Worm (Caenorhabditis elegans) whole organism, L1 larva: Measurements from ENCODE around the gene rle-1.
A peak's percentile ranks its signal among the peaks of the same experiment; 100 is the strongest.

Experiments
- alr-1 ChIP-seq: fragments of 200-800 bp; sonication (Bioruptor generic); optimal IDR thresholded peaks from 2 replicates; lab custom pipeline; 2018; ENCODE audit warnings: borderline replicate concordance, mild to moderate bottlenecking, missing genetic modification characterization, missing compliant biosample characterization
- efl-1 ChIP-seq, 4 experiments: fragments of 150-350 bp; optimal IDR thresholded peaks in 3 of 4; peaks in 1 of 4; 1 replicate in 1 of 4; 2 replicates in 3 of 4; lab custom pipeline; 2014; ENCODE audit warnings: missing biosample characterization in 2 of 4, missing genetic modification characterization in 2 of 4, missing genetic modification reagents in 2 of 4
- fkh-10 ChIP-seq: sonication (generic microtip); optimal IDR thresholded peaks from 2 replicates; lab custom pipeline; 2017; ENCODE audit warnings: missing biosample characterization, missing genetic modification reagents, missing genetic modification characterization
- lin-13 ChIP-seq: fragments of 150-350 bp; optimal IDR thresholded peaks from 2 replicates; lab custom pipeline; 2014; ENCODE audit warnings: missing biosample characterization, missing genetic modification reagents, missing genetic modification characterization
- lin-14 ChIP-seq: fragments of 200-800 bp; sonication (Bioruptor generic); optimal IDR thresholded peaks from 2 replicates; lab custom pipeline; 2018; ENCODE audit warnings: mild to moderate bottlenecking, missing genetic modification characterization, moderate library complexity, missing compliant biosample characterization
- lin-15B ChIP-seq: fragments of 150-350 bp; sonication (generic microtip); optimal IDR thresholded peaks from 3 replicates; lab custom pipeline; 2014; ENCODE audit warnings: missing biosample characterization, missing genetic modification characterization
- lir-3 ChIP-seq: sonication (generic microtip); optimal IDR thresholded peaks from 2 replicates; lab custom pipeline; 2016; ENCODE audit warnings: mild to moderate bottlenecking, missing genetic modification characterization, moderate library complexity, missing compliant biosample characterization; ENCODE audit not compliant: poor library complexity
- nhr-76 ChIP-seq: sonication (generic microtip); optimal IDR thresholded peaks from 2 replicates; lab custom pipeline; 2017; ENCODE audit warnings: missing biosample characterization, missing genetic modification characterization
- pag-3 ChIP-seq: sonication (generic microtip); optimal IDR thresholded peaks from 2 replicates; lab custom pipeline; 2017; ENCODE audit warnings: missing genetic modification characterization, mild to moderate bottlenecking, missing compliant biosample characterization, antibody characterized with exemption, borderline replicate concordance; ENCODE audit not compliant: insufficient read depth
- snpc-4 ChIP-seq: fragments of 150-350 bp; optimal IDR thresholded peaks from 2 replicates; lab custom pipeline; 2014; ENCODE audit warnings: missing biosample characterization, missing genetic modification characterization
- unc-130 ChIP-seq: fragments of 150-350 bp; optimal IDR thresholded peaks from 2 replicates; lab custom pipeline; 2017; ENCODE audit warnings: missing biosample characterization, missing genetic modification characterization, inconsistent platforms
- ztf-11 ChIP-seq, 2 experiments: sonication (generic microtip); optimal IDR thresholded peaks; 2 replicates each; lab custom pipeline; 2016 to 2017; ENCODE audit warnings: missing genetic modification characterization in 2 of 2, missing biosample characterization in 1 of 2, missing compliant biosample characterization in 1 of 2

DNA sequence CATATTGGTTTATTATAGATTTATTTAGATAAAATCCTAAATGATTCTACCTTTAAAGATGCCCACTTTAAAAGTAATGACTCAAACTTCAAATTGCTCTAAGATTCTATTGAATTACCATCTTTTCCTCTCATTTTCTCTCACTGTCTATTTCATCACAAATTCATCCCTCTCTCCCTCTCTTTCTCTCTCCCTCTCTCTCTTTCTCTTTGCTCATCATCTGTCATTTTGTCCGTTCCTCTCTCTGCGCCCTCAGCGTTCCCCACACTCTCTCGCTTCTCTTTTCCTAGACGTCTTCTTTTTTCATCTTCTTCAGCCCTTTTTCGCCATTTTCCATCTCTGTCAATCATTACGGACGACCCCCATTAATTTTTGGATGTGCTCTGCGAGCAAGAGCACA is 30.9 kb upstream of the rle-1 start:
- TF ChIP-seq nhr-76 (no peak), efl-1 (optimal IDR thresholded peaks at IDR 0.05; lab: Kevin White, UChicago) (peak; percentile 57 to 73), efl-1 (GFP tag; optimal IDR thresholded peaks at IDR 0.05 in 1 of 2; lab: Kevin White, UChicago) (peak; percentile 88 to 97), snpc-4 (tag; lab: Kevin White, UChicago) (no peak), alr-1 (tag; lab: Kevin White, UChicago) (no peak), unc-130 (tag; lab: Kevin White, UChicago) (no peak), lin-13 (GFP tag; lab: Kevin White, UChicago) (peak; percentile 5), lin-15B (tag; lab: Kevin White, UChicago) (no peak), lin-14 (GFP tag; lab: Kevin White, UChicago) (peak; percentile 87), fkh-10 (GFP tag; lab: Kevin White, UChicago) (no peak), ztf-11 (tag; optimal IDR thresholded peaks at IDR 0.05; lab: Kevin White, UChicago) (peak in 1 of 2 experiments; percentile 28), pag-3 (tag; lab: Kevin White, UChicago) (no peak), lir-3 (tag; lab: Kevin White, UChicago) (no peak)
